Fruit fly (Drosophila melanogaster) whole organism, pupa: ENCODE measurements around the gene CG33290.

Source experiments
- CG10348 ChIP-seq: fragments of 200-800 bp; sonication (Bioruptor generic); IDR thresholded peaks from 2 replicates; pipeline ENCODE4 v1.3.6; 2022; ENCODE audit warnings: missing biosample characterization, missing genetic modification characterization
- CG12605 ChIP-seq: fragments of 200-800 bp; sonication (Bioruptor generic); IDR thresholded peaks from 2 replicates; pipeline ENCODE4 v1.3.6; 2022; ENCODE audit warnings: missing biosample characterization, missing genetic modification characterization
- CG13204 ChIP-seq: fragments of 200-800 bp; sonication (Bioruptor generic); optimal IDR thresholded peaks from 2 replicates; lab custom pipeline; 2018; ENCODE audit warnings: missing biosample characterization, mild to moderate bottlenecking, missing genetic modification characterization, moderate library complexity
- CG14655 ChIP-seq: fragments of 200-800 bp; sonication (Bioruptor generic); optimal IDR thresholded peaks from 3 replicates; lab custom pipeline; 2017; ENCODE audit warnings: mild to moderate bottlenecking, missing biosample characterization, missing genetic modification reagents, missing genetic modification characterization
- CG15710 ChIP-seq: fragments of 200-800 bp; sonication (Bioruptor generic); optimal IDR thresholded peaks from 2 replicates; lab custom pipeline; 2018; ENCODE audit warnings: missing biosample characterization, mild to moderate bottlenecking, missing genetic modification characterization, moderate library complexity
- CG17806 ChIP-seq: fragments of 200-800 bp; sonication (Bioruptor generic); optimal IDR thresholded peaks from 2 replicates; lab custom pipeline; 2018; ENCODE audit warnings: missing biosample characterization, mild to moderate bottlenecking, missing genetic modification characterization, moderate library complexity
- CG32121 ChIP-seq: fragments of 200-800 bp; sonication (Bioruptor generic); IDR thresholded peaks from 2 replicates; pipeline ENCODE4 v1.3.6; 2022; ENCODE audit warnings: missing biosample characterization, missing genetic modification characterization
- CG34367 ChIP-seq: fragments of 200-800 bp; sonication (Bioruptor generic); optimal IDR thresholded peaks from 2 replicates; lab custom pipeline; 2018; ENCODE audit warnings: missing biosample characterization, mild to moderate bottlenecking, missing genetic modification characterization
- CG4496 ChIP-seq: fragments of 200-800 bp; sonication (Bioruptor generic); IDR thresholded peaks from 3 replicates; pipeline ENCODE4 v1.3.6; 2022; ENCODE audit warnings: missing biosample characterization, missing genetic modification characterization
- CG8159 ChIP-seq: fragments of 200-800 bp; sonication (Bioruptor generic); optimal IDR thresholded peaks from 3 replicates; lab custom pipeline; 2018; ENCODE audit warnings: missing biosample characterization, mild to moderate bottlenecking, missing genetic modification characterization, moderate library complexity
- CG8301 ChIP-seq: fragments of 200-800 bp; sonication (Bioruptor generic); optimal IDR thresholded peaks from 2 replicates; lab custom pipeline; 2018; ENCODE audit warnings: missing biosample characterization, mild to moderate bottlenecking, missing genetic modification characterization
- CG9948 ChIP-seq: fragments of 200-800 bp; sonication (Bioruptor generic); optimal IDR thresholded peaks from 2 replicates; lab custom pipeline; 2018; ENCODE audit warnings: missing biosample characterization, mild to moderate bottlenecking, missing genetic modification characterization, moderate library complexity
- D1 ChIP-seq: fragments of 200-800 bp; sonication (Bioruptor generic); optimal IDR thresholded peaks from 2 replicates; lab custom pipeline; 2018; ENCODE audit warnings: missing biosample characterization, mild to moderate bottlenecking, missing genetic modification characterization, moderate library complexity
- EcR ChIP-seq: fragments of 200-800 bp; sonication (Bioruptor generic); optimal IDR thresholded peaks from 3 replicates; lab custom pipeline; 2019; ENCODE audit warnings: missing biosample characterization, missing genetic modification characterization, mild to moderate bottlenecking, moderate library complexity, missing genetic modification reagents
- Ets98B ChIP-seq: fragments of 200-800 bp; sonication (Bioruptor generic); IDR thresholded peaks from 2 replicates; pipeline ENCODE4 v1.3.6; 2022; ENCODE audit warnings: missing biosample characterization, missing genetic modification characterization
- Pif1A ChIP-seq: fragments of 200-800 bp; sonication (Bioruptor generic); optimal IDR thresholded peaks from 3 replicates; lab custom pipeline; 2016; ENCODE audit warnings: missing biosample characterization, missing genetic modification characterization
- Pif1B ChIP-seq: fragments of 200-800 bp; sonication (Bioruptor generic); optimal IDR thresholded peaks from 3 replicates; lab custom pipeline; 2016; ENCODE audit warnings: missing biosample characterization, missing genetic modification characterization
- Snoo ChIP-seq: fragments of 200-800 bp; sonication (Bioruptor generic); optimal IDR thresholded peaks from 3 replicates; lab custom pipeline; 2017; ENCODE audit warnings: missing biosample characterization, mild to moderate bottlenecking, missing genetic modification characterization, inconsistent platforms
- fd96Ca ChIP-seq: fragments of 200-800 bp; sonication (Bioruptor generic); IDR thresholded peaks from 3 replicates; pipeline ENCODE4 v1.3.6; 2022; ENCODE audit warnings: missing biosample characterization, missing genetic modification characterization
- gl ChIP-seq: fragments of 200-800 bp; sonication (Bioruptor generic); optimal IDR thresholded peaks from 2 replicates; lab custom pipeline; 2018; ENCODE audit warnings: missing biosample characterization, mild to moderate bottlenecking, missing genetic modification characterization
- rn ChIP-seq: fragments of 200-800 bp; sonication (Bioruptor generic); IDR thresholded peaks from 2 replicates; pipeline ENCODE4 v1.3.6; 2022; ENCODE audit warnings: missing biosample characterization, missing genetic modification characterization

Gene CG33290

DNA sequence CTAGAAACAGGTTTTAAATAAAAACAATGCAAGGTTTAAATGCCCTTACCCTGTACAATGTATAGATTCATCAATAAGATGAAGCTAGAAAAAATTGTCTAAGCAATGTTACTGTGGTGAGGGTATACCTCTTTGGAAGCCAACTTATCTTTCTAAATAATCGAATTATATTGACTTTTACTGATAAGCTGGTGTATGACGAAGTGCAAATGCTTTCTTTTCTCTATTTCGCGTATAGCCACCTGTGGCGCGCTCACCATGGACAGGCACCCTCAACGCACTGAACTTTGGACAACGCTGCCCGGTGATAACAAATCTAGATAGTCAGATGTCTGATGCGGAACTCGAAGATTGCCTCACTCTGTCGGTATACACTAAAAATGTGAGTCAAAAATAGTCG lies 40.2 kb upstream of the CG33290 start:
- no peak for TF ChIP-seq D1 (tag; lab: Kevin White, UChicago)
- TF ChIP-seq CG8301 = no peak
- TF ChIP-seq CG10348 (GFP tag; lab: Robert Waterston, UW) = no peak
- no peak for TF ChIP-seq Snoo
- no peak for TF ChIP-seq CG17806
- TF ChIP-seq CG4496 (GFP tag; lab: Robert Waterston, UW) = no peak

dm6 chr3L:21507354-21507928 lies 34.7 kb upstream of the CG33290 start, which contains the start of the genes Glg1 and M6:
Gene Glg1 (minus strand): TSS chr3L:21507538.
Gene M6 (plus strand): TSS chr3L:21507852.
- TF ChIP-seq CG8159 (tag; lab: Kevin White, UChicago) (peak; percentile 70), CG32121 (GFP tag; lab: Robert Waterston, UW) (peak; percentile 59; the same call in 1 of the 2 replicates), gl (no peak), CG13204 (GFP tag; lab: Kevin White, UChicago) (no peak), EcR (GFP tag; lab: Kevin White, UChicago) (no peak), CG17806 (peak; percentile 35), fd96Ca (peak; percentile 56; the same call in 2 of the 3 replicates), Snoo (peak; percentile 46), CG8301 (peak; percentile 44), CG9948 (tag; lab: Kevin White, UChicago) (peak; percentile 36), Pif1A (no peak), CG10348 (GFP tag; lab: Robert Waterston, UW) (no peak), CG34367 (tag; lab: Kevin White, UChicago) (no peak), CG4496 (GFP tag; lab: Robert Waterston, UW) (peak; percentile 58; the same call in 1 of the 3 replicates), CG15710 (tag; lab: Kevin White, UChicago) (peak; percentile 56), Ets98B (GFP tag; lab: Robert Waterston, UW) (no peak; the same call in 1 of the 2 replicates)

- no peak for TF ChIP-seq CG34367 (tag; lab: Kevin White, UChicago)
- no peak for TF ChIP-seq Ets98B (GFP tag; lab: Robert Waterston, UW)
- TF ChIP-seq CG32121 (GFP tag; lab: Robert Waterston, UW) = no peak
- TF ChIP-seq CG10348 (GFP tag; lab: Robert Waterston, UW) = no peak
- TF ChIP-seq Snoo = no peak
- TF ChIP-seq, all 21 proteins: peak for 0
Observed at dm6 chr3L:21507955-21508354, 34.2 kb upstream of the CG33290 start.

DNA sequence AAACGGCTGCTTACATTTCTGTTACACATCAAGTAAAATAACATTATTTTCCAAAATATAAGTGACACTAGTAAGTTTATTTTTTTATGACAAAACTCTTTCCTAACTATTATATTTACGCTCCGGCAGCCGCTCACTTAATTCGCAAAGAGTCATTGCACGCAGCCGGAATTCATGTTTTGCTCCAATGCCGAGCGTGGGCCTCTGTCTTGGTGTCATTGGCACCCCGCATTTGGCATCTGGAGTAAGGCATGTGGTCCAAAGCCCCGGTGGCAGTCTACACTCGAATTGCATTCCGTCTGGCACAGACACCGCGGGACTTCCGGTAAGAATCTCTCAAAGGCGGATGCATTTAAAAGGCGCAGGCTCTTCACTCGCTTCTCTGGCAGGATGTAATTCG lies 33.5 kb upstream of the CG33290 start:
- TF ChIP-seq EcR (GFP tag; lab: Kevin White, UChicago) (peak; percentile 73), CG10348 (GFP tag; lab: Robert Waterston, UW) (no peak)
- TF ChIP-seq, all 21 proteins: peak for 1

dm6 chr3L:21509488-21510122 lies 32.6 kb upstream of the CG33290 start:
- TF ChIP-seq CG14655 (GFP tag; lab: Kevin White, UChicago) (peak; percentile 73), CG8159 (tag; lab: Kevin White, UChicago) (peak; percentile 55), Pif1B (peak; percentile 37), gl (no peak), CG32121 (GFP tag; lab: Robert Waterston, UW) (peak; percentile 46; the same call in 1 of the 2 replicates), CG8301 (peak; percentile 72), CG17806 (peak; percentile 45), CG10348 (GFP tag; lab: Robert Waterston, UW) (no peak), CG12605 (0 out of 2 replicates have a peak, but pooled peaks have one; percentile 21), CG13204 (GFP tag; lab: Kevin White, UChicago) (no peak), CG34367 (tag; lab: Kevin White, UChicago) (peak; percentile 25), fd96Ca (no peak), Ets98B (GFP tag; lab: Robert Waterston, UW) (0 out of 2 replicates have a peak, but pooled peaks have one; percentile 25), Pif1A (peak; percentile 74), CG9948 (tag; lab: Kevin White, UChicago) (peak; percentile 39), Snoo (peak; percentile 44), CG15710 (tag; lab: Kevin White, UChicago) (peak; percentile 31), rn (GFP tag; lab: Robert Waterston, UW) (no peak), CG4496 (GFP tag; lab: Robert Waterston, UW) (peak; percentile 71), EcR (GFP tag; lab: Kevin White, UChicago) (no peak), D1 (tag; lab: Kevin White, UChicago) (no peak)

dm6 chr3L:21515823-21516715 lies 26.1 kb upstream of the CG33290 start, which contains the start of the genes SAK and Cdk12:
Gene SAK (minus strand): TSS chr3L:21515887.
Gene Cdk12 (plus strand): TSS chr3L:21516306.
- peak; percentile 74 for TF ChIP-seq CG9948 (tag; lab: Kevin White, UChicago)
- TF ChIP-seq gl = no peak
- TF ChIP-seq Pif1A = peak; percentile 67
- peak; percentile 72 for TF ChIP-seq CG17806
- TF ChIP-seq Ets98B (GFP tag; lab: Robert Waterston, UW) = peak; percentile 72
- peak; percentile 77 for TF ChIP-seq CG32121 (GFP tag; lab: Robert Waterston, UW)
- peak; percentile 87 for TF ChIP-seq CG14655 (GFP tag; lab: Kevin White, UChicago)
- TF ChIP-seq Snoo = peak; percentile 77
- peak; percentile 84 for TF ChIP-seq CG8159 (tag; lab: Kevin White, UChicago)
- TF ChIP-seq CG13204 (GFP tag; lab: Kevin White, UChicago) = no peak
- TF ChIP-seq CG8301 = peak; percentile 56
- no peak for TF ChIP-seq EcR (GFP tag; lab: Kevin White, UChicago)
- peak; percentile 80 for TF ChIP-seq Pif1B
- TF ChIP-seq CG34367 (tag; lab: Kevin White, UChicago) = peak; percentile 70
- 0 out of 2 replicates have a peak, but pooled peaks have one; percentile 42 for TF ChIP-seq CG12605
- TF ChIP-seq fd96Ca = peak; percentile 69; the same call in 2 of the 3 replicates
- no peak for TF ChIP-seq D1 (tag; lab: Kevin White, UChicago)
- TF ChIP-seq CG4496 (GFP tag; lab: Robert Waterston, UW) = peak; percentile 84
- no peak; the same call in 1 of the 2 replicates for TF ChIP-seq rn (GFP tag; lab: Robert Waterston, UW)
- peak; percentile 55; the same call in 1 of the 2 replicates for TF ChIP-seq CG10348 (GFP tag; lab: Robert Waterston, UW)
- TF ChIP-seq CG15710 (tag; lab: Kevin White, UChicago) = peak; percentile 79
